Worm (Caenorhabditis elegans) whole organism, young adult: Measurements from ENCODE around the gene D1054.3.

ENCODE experiments used
- F39B2.1 ChIP-seq: fragments of 200-800 bp; sonication (Bioruptor generic); IDR thresholded peaks from 2 replicates; pipeline ENCODE4 v1.3.6; 2022; ENCODE audit warnings: missing genetic modification reagents, missing genetic modification characterization, missing compliant biosample characterization
- ama-1 ChIP-seq, 3 experiments: fragments of 150-350 bp in 1 of 3; sonication (generic microtip) in 2 of 3; optimal IDR thresholded peaks; 2 replicates each; lab custom pipeline; 2014 to 2018; ENCODE audit warnings: missing biosample characterization in 2 of 3, missing genetic modification characterization in 2 of 3, missing genetic modification reagents in 2 of 3
- bed-1 ChIP-seq: fragments of 200-800 bp; sonication (Bioruptor generic); IDR thresholded peaks from 2 replicates; pipeline ENCODE4 v1.3.6; 2022; ENCODE audit warnings: missing genetic modification reagents, missing genetic modification characterization, missing compliant biosample characterization
- cebp-1 ChIP-seq, 2 experiments: fragments of 200-800 bp in 1 of 2; sonication (Bioruptor generic) in 1 of 2; sonication (generic microtip) in 1 of 2; IDR thresholded peaks in 1 of 2; optimal IDR thresholded peaks in 1 of 2; 2 replicates each; pipeline versions ENCODE4 v1.3.6 to Lab custom; 2017 to 2022; ENCODE audit warnings: missing compliant biosample characterization in 2 of 2, missing genetic modification characterization in 2 of 2, mild to moderate bottlenecking in 1 of 2, missing genetic modification reagents in 1 of 2, moderate library complexity in 1 of 2
- die-1 ChIP-seq: sonication (generic microtip); optimal IDR thresholded peaks from 2 replicates; lab custom pipeline; 2016; ENCODE audit warnings: missing genotype, mild to moderate bottlenecking, missing genetic modification characterization, missing compliant biosample characterization
- hlh-12 ChIP-seq: sonication (generic microtip); optimal IDR thresholded peaks from 2 replicates; lab custom pipeline; 2016; ENCODE audit warnings: missing genetic modification characterization, missing compliant biosample characterization
- let-526 ChIP-seq: fragments of 200-800 bp; sonication (Bioruptor generic); IDR thresholded peaks from 2 replicates; pipeline ENCODE4 v1.3.6; 2022; ENCODE audit warnings: missing genetic modification reagents, missing genetic modification characterization, missing compliant biosample characterization
- madf-10 ChIP-seq: sonication (generic microtip); optimal IDR thresholded peaks from 2 replicates; lab custom pipeline; 2016; ENCODE audit warnings: mild to moderate bottlenecking, missing genetic modification characterization, missing compliant biosample characterization
- nfya-2 ChIP-seq: fragments of 200-800 bp; sonication (Bioruptor generic); IDR thresholded peaks from 2 replicates; pipeline ENCODE4 v1.3.6; 2022; ENCODE audit warnings: missing genetic modification reagents, missing genetic modification characterization, missing compliant biosample characterization
- pbrm-1 ChIP-seq: fragments of 200-800 bp; sonication (Bioruptor generic); IDR thresholded peaks from 2 replicates; pipeline ENCODE4 v1.3.6; 2022; ENCODE audit warnings: missing genetic modification reagents, missing genetic modification characterization, missing compliant biosample characterization
- tbx-9 ChIP-seq: sonication (generic microtip); optimal IDR thresholded peaks from 2 replicates; lab custom pipeline; 2016; ENCODE audit warnings: borderline replicate concordance, missing genetic modification characterization, inconsistent platforms, missing compliant biosample characterization

- no peak for TF ChIP-seq bed-1 (GFP tag; lab: Robert Waterston, UW)
- TF ChIP-seq cebp-1 (GFP tag; IDR thresholded peaks at IDR 0.05; lab: Robert Waterston, UW) = 0 out of 2 replicates have a peak, but pooled peaks have one; percentile 10
- TF ChIP-seq cebp-1 (tag; optimal IDR thresholded peaks at IDR 0.05; lab: Kevin White, UChicago) = no peak
- TF ChIP-seq hlh-12 (tag; lab: Kevin White, UChicago) = no peak
- TF ChIP-seq F39B2.1 (GFP tag; lab: Robert Waterston, UW) = no peak
- TF ChIP-seq ama-1 (optimal IDR thresholded peaks at IDR 0.05; lab: Kevin White, UChicago) = no peak
- TF ChIP-seq ama-1 (GFP tag; optimal IDR thresholded peaks at IDR 0.05; lab: Kevin White, UChicago) = no peak
- TF ChIP-seq tbx-9 = no peak
- TF ChIP-seq let-526 = no peak
- no peak for TF ChIP-seq madf-10 (tag; lab: Kevin White, UChicago)
- TF ChIP-seq pbrm-1 (GFP tag; lab: Robert Waterston, UW) = no peak
- TF ChIP-seq die-1 (tag; lab: Kevin White, UChicago) = no peak
- no peak for TF ChIP-seq nfya-2
Observed at ce11 chrV:10725424-10725951, 45.8 kb upstream of the D1054.3 start.
